Worm (Caenorhabditis elegans): Measurements from ENCODE around the gene ari-2.

DNA sequence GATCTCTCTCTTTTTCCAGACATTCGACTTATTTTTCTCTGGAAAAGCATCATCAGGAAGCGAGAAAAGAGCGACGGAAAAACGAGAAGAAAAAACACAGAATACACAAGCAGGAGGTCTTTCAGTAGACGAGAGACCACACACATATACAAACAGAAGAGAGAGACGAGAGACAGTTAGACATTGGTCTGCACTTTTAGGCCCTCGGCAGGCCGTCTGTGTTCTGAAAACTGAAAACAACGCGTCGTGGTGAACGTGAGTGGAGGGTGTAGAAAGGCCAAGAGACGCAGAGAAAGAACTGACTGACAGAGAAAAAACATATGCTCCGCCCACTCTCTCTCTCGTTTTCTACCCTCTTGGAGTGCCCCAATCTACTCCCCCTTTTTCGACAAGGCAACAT lies 31.3 kb downstream of the ari-2 start:
- no peak for TF ChIP-seq him-1 (tag; optimal IDR thresholded peaks at IDR 0.05)
- peak; percentile 4 for TF ChIP-seq W03F9.2 (tag; optimal IDR thresholded peaks at IDR 0.05)
- no peak for TF ChIP-seq dao-5 (tag; optimal IDR thresholded peaks at IDR 0.05)
